Worm (Caenorhabditis elegans) whole organism, L4 larva: ENCODE results near the gene str-149.

ENCODE experiments used
- T26A8.4 ChIP-seq: fragments of 200-800 bp; sonication (Bioruptor generic); IDR thresholded peaks from 2 replicates; pipeline ENCODE4 v1.3.6; 2022; ENCODE audit warnings: missing genetic modification characterization, missing compliant biosample characterization
- aly-2 ChIP-seq: sonication (generic microtip); optimal IDR thresholded peaks from 2 replicates; lab custom pipeline; 2018; ENCODE audit warnings: missing biosample characterization, missing genetic modification characterization
- mdl-1 ChIP-seq, 2 experiments: fragments of 150-350 bp in 1 of 2; sonication (generic microtip) in 1 of 2; optimal IDR thresholded peaks; 2 replicates each; lab custom pipeline; 2014 to 2017; ENCODE audit warnings: missing biosample characterization in 2 of 2, missing genetic modification characterization in 2 of 2
- nhr-10 ChIP-seq: fragments of 150-350 bp; optimal IDR thresholded peaks from 2 replicates; lab custom pipeline; 2014; ENCODE audit warnings: missing biosample characterization, missing genetic modification characterization

ce11 chrV:16536701-16537100 lies 36.6 kb upstream of the str-149 start, which contains the start of gene Y32B12B.1:
- TF ChIP-seq nhr-10 (no peak), aly-2 (tag; lab: Kevin White, UChicago) (no peak), mdl-1 (tag; optimal IDR thresholded peaks at IDR 0.05; lab: Kevin White, UChicago) (no peak), T26A8.4 (GFP tag; lab: Robert Waterston, UW) (no peak)
